Worm (Caenorhabditis elegans): ENCODE measurements around the gene srg-20.

srg-20 gene

DNA sequence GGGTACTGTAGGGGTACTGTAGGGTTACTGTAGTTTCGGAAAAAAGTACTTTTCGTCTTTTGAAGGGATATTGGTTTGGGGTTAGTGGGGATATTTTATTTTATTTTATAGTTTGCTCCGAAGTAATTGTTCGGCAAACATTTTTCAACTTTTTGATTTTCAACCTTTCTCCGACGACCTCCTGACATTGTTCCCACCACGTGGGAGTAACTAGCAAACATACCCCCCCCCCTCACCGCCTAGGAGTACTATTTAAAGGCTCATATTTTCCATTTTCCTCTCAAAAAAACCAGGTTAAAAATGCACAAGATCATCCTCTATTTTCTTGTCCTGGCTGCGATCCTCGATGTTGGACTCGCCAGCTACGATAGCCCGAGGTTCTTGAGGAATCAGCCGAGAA, 29.5 kb downstream of the srg-20 start, which contains the start of gene srlf-29:
Gene srlf-29, plus strand, starts transcription at position 301 of the 400 bp plus-strand sequence.
- TF ChIP-seq nhr-21 (tag; optimal IDR thresholded peaks at IDR 0.05) = no peak
- TF ChIP-seq C34F6.9 (tag; optimal IDR thresholded peaks at IDR 0.05) = no peak
- TF ChIP-seq gmeb-1 (tag; optimal IDR thresholded peaks at IDR 0.05) = no peak
- TF ChIP-seq aly-2 (tag; optimal IDR thresholded peaks at IDR 0.05) = no peak
- TF ChIP-seq unc-62 (GFP tag; optimal IDR thresholded peaks at IDR 0.05) = no peak
- no peak for TF ChIP-seq nhr-129 (tag; optimal IDR thresholded peaks at IDR 0.05)
- no peak for TF ChIP-seq lin-13 (GFP tag; optimal IDR thresholded peaks at IDR 0.05)
- no peak for TF ChIP-seq nhr-12 (tag; optimal IDR thresholded peaks at IDR 0.05)
- TF ChIP-seq lin-11 (tag; optimal IDR thresholded peaks at IDR 0.05) = no peak
- no peak for TF ChIP-seq nhr-6 (tag; optimal IDR thresholded peaks at IDR 0.05)
- no peak for TF ChIP-seq nhr-237 (tag; optimal IDR thresholded peaks at IDR 0.05)
- TF ChIP-seq blmp-1 (tag; optimal IDR thresholded peaks at IDR 0.05; ENCODE audit: insufficient read depth) = no peak
- no peak for TF ChIP-seq ceh-82 (tag; optimal IDR thresholded peaks at IDR 0.05)
- TF ChIP-seq nhr-77 (tag; optimal IDR thresholded peaks at IDR 0.05) = no peak
- TF ChIP-seq F13H6.1 (tag; optimal IDR thresholded peaks at IDR 0.05) = no peak
- TF ChIP-seq mbf-1 (tag; optimal IDR thresholded peaks at IDR 0.05) = no peak
- no peak for TF ChIP-seq R02D3.7 (tag; optimal IDR thresholded peaks at IDR 0.05)
- TF ChIP-seq elt-1 (tag; optimal IDR thresholded peaks at IDR 0.05) = no peak
- no peak for TF ChIP-seq Y55F3AM.14 (GFP tag; optimal IDR thresholded peaks at IDR 0.05)
- no peak for TF ChIP-seq crh-2 (tag; optimal IDR thresholded peaks at IDR 0.05)

DNA sequence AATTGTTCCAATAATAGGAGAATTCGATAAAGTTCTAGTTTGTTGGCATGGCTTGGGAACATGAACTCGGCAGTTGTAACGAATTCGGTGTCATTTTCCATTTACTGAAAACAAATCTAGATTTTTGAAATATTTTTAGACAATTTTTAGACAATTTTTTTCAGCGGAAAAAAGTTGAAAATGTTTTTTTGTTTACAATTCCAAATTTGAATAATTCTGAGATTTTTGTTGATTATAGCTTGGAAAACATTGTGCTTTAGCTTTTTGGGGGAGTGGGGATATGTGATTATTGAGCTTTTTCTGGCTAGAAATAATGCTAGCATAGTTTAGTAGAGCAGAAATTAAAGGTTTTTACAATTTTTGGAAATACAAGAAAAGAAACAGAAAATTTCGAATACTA, 32.4 kb downstream of the srg-20 start, which contains the start of gene srw-97:
Gene srw-97, minus strand, starts transcription at position 101 of the 400 bp plus-strand sequence.
- TF ChIP-seq ztf-4 (tag; optimal IDR thresholded peaks at IDR 0.05) = no peak
- TF ChIP-seq alr-1 (tag; optimal IDR thresholded peaks at IDR 0.05) = no peak
- no peak for TF ChIP-seq nhr-23 (tag; optimal IDR thresholded peaks at IDR 0.05)
- TF ChIP-seq fos-1 (tag; optimal IDR thresholded peaks at IDR 0.05) = no peak
- TF ChIP-seq sma-9 (GFP tag; optimal IDR thresholded peaks at IDR 0.05) = no peak
- no peak for TF ChIP-seq sma-9 (tag; optimal IDR thresholded peaks at IDR 0.05)
- no peak for TF ChIP-seq nhr-12 (tag; optimal IDR thresholded peaks at IDR 0.05)
- no peak for TF ChIP-seq ZK546.5 (tag; optimal IDR thresholded peaks at IDR 0.05)
- TF ChIP-seq peb-1 (tag; optimal IDR thresholded peaks at IDR 0.05) = no peak
- TF ChIP-seq nhr-237 (tag; optimal IDR thresholded peaks at IDR 0.05) = no peak
- no peak for TF ChIP-seq ceh-16 (tag; optimal IDR thresholded peaks at IDR 0.05)
- no peak for TF ChIP-seq mdl-1 (tag; optimal IDR thresholded peaks at IDR 0.05)
- no peak for TF ChIP-seq mbf-1 (tag; optimal IDR thresholded peaks at IDR 0.05)
- no peak for TF ChIP-seq nhr-21 (tag; optimal IDR thresholded peaks at IDR 0.05)

DNA sequence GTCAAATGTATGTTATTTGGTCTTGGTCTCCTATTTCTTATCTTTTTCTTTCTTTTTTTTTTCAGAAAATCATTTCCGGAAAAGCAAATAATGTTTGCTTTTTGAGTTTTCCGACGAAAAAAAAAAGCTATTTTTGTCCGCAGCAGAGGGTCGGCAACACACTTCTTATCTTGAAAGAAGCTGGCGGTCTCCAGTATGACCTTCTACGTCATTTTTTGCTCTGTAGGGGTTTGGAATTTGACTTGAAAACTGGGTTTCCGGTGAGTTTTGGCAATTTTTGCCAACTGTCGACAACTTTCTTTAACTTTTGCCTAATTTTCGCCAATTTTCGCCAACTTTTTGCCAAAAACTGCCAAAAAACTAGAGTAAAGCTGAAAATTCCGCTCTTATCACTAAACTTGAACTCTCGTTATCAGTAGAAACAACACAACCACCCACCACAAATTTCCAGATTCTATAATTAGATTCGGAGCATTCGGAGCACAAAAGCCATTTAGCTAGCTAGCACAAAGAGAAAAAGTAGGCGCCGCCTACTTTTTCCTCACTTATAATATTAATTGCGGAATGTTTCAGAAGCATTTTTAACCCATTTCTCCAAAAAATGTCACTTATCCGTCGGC, 33.9 kb downstream of the srg-20 start, which contains the start of gene nhx-6:
Gene nhx-6, plus strand, starts transcription at position 570 of the 620 bp plus-strand sequence.
- TF ChIP-seq lin-11 (tag; optimal IDR thresholded peaks at IDR 0.05) (no peak), unc-39 (tag; optimal IDR thresholded peaks at IDR 0.05) (no peak), nhr-23 (tag; optimal IDR thresholded peaks at IDR 0.05) (peak; percentile 9), nhr-237 (tag; optimal IDR thresholded peaks at IDR 0.05) (no peak), ZK546.5 (tag; optimal IDR thresholded peaks at IDR 0.05) (no peak)

DNA sequence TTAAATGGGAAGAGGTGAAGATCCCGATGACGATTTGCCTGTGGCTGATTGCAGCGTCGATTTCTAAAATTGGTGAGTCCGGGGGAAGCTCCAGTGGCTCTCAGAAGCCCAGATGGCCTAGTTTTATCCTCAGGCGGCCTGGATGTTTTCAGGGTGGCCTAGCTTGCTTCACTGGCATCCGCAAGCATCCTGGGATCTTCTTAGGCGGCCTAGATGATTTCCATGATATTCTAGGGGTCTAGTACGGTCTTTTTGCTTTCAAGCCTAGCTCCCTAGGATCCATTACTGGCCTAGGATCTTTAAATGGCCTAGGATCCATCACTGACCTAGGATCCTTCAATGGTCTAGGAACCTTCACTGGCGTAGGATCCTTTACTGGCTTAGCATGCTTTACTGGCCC, 34.5 kb downstream of the srg-20 start:
- no peak for TF ChIP-seq nhr-10 (tag; optimal IDR thresholded peaks at IDR 0.05)
- no peak for TF ChIP-seq nhr-12 (tag; optimal IDR thresholded peaks at IDR 0.05)
- TF ChIP-seq elt-1 (tag; optimal IDR thresholded peaks at IDR 0.05) = no peak
- TF ChIP-seq nhr-6 (tag; optimal IDR thresholded peaks at IDR 0.05) = no peak
- TF ChIP-seq unc-55 (GFP tag; optimal IDR thresholded peaks at IDR 0.05) = no peak
- TF ChIP-seq blmp-1 (tag; optimal IDR thresholded peaks at IDR 0.05; ENCODE audit: insufficient read depth) = no peak
- no peak for TF ChIP-seq nhr-237 (tag; optimal IDR thresholded peaks at IDR 0.05)
- TF ChIP-seq unc-62 (GFP tag; optimal IDR thresholded peaks at IDR 0.05) = no peak
- no peak for TF ChIP-seq nhr-21 (tag; optimal IDR thresholded peaks at IDR 0.05)
- no peak for TF ChIP-seq fos-1 (tag; optimal IDR thresholded peaks at IDR 0.05)
- TF ChIP-seq peb-1 (tag; optimal IDR thresholded peaks at IDR 0.05) = no peak
- no peak for TF ChIP-seq aly-2 (tag; optimal IDR thresholded peaks at IDR 0.05)
- TF ChIP-seq mab-5 (tag; optimal IDR thresholded peaks at IDR 0.05) = no peak
- no peak for TF ChIP-seq sma-3 (GFP tag; optimal IDR thresholded peaks at IDR 0.05)
- no peak for TF ChIP-seq snpc-4 (tag; optimal IDR thresholded peaks at IDR 0.05)
